Worm (Caenorhabditis elegans) whole organism, midembryonic: ENCODE results near the gene bigr-1.

Source experiments
- cog-1 ChIP-seq: sonication (generic microtip); optimal IDR thresholded peaks from 2 replicates; lab custom pipeline; 2016; ENCODE audit warnings: missing genetic modification characterization, missing compliant biosample characterization
- ref-1 ChIP-seq: fragments of 200-800 bp; sonication (Bioruptor generic); conservative IDR thresholded peaks from 2 replicates; pipeline ENCODE4 v1.3.6; 2022; ENCODE audit warnings: missing genetic modification reagents, missing genetic modification characterization, missing compliant biosample characterization
- tab-1 ChIP-seq: fragments of 200-800 bp; sonication (Bioruptor generic); IDR thresholded peaks from 2 replicates; pipeline ENCODE4 v1.3.6; 2022; ENCODE audit warnings: missing genetic modification characterization, missing compliant biosample characterization

DNA sequence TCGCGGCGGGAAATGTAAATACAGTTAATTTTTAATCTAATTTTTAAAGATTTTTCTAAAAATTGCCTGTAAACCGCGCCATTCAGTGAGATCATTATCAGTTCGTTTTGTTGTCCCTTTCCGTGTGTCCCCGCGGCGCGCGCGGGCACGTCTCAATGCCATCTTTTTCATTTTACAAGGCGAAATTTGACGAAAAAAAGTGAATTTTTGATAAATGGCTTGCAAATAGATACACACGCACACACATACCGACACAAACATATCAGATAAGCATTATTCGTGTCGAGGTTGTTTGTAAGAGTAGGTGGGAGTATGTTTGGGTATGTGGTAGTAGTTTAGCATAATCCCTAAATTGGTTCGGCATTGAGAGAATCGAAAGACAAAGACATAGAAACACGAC lies 24.3 kb downstream of the bigr-1 start:
- TF ChIP-seq cog-1 (tag; lab: Kevin White, UChicago): no peak
- no peak for TF ChIP-seq ref-1 (GFP tag; lab: Robert Waterston, UW)
- no peak for TF ChIP-seq tab-1 (GFP tag; lab: Robert Waterston, UW)
